Worm (Caenorhabditis elegans) whole organism, L1 larva: ENCODE measurements around the gene pelo-1.

ENCODE experiments used
- C04F5.9 ChIP-seq: sonication (generic microtip); optimal IDR thresholded peaks from 2 replicates; lab custom pipeline; 2016; ENCODE audit warnings: missing genetic modification characterization, missing compliant biosample characterization
- Y116A8C.19 ChIP-seq: sonication (generic microtip); optimal IDR thresholded peaks from 2 replicates; lab custom pipeline; 2016; ENCODE audit warnings: missing compliant biosample characterization, missing genetic modification characterization, borderline replicate concordance
- ama-1 ChIP-seq: fragments of 150-350 bp; optimal IDR thresholded peaks from 2 replicates; lab custom pipeline; 2014
- ceh-8 ChIP-seq: fragments of 200-800 bp; sonication (Bioruptor generic); optimal IDR thresholded peaks from 2 replicates; lab custom pipeline; 2018; ENCODE audit warnings: mild to moderate bottlenecking, missing genetic modification characterization, moderate library complexity, missing compliant biosample characterization
- ces-1 ChIP-seq: fragments of 150-350 bp; optimal IDR thresholded peaks from 2 replicates; lab custom pipeline; 2014; ENCODE audit warnings: missing biosample characterization, missing genetic modification reagents, missing genetic modification characterization
- efl-1 ChIP-seq, 4 experiments: fragments of 150-350 bp; optimal IDR thresholded peaks in 3 of 4; peaks in 1 of 4; 1 replicate in 1 of 4; 2 replicates in 3 of 4; lab custom pipeline; 2014; ENCODE audit warnings: missing biosample characterization in 2 of 4, missing genetic modification characterization in 2 of 4, missing genetic modification reagents in 2 of 4
- egl-13 ChIP-seq: sonication (generic microtip); optimal IDR thresholded peaks from 2 replicates; lab custom pipeline; 2016; ENCODE audit warnings: missing genotype, missing genetic modification reagents, missing genetic modification characterization, missing compliant biosample characterization
- egl-27 ChIP-seq, 2 experiments: fragments of 150-350 bp in 1 of 2; sonication (generic microtip); optimal IDR thresholded peaks; 3 replicates each; lab custom pipeline; 2017 to 2018; ENCODE audit warnings: missing biosample characterization in 2 of 2, missing genetic modification characterization in 2 of 2, missing genetic modification reagents in 2 of 2
- elt-2 ChIP-seq: sonication (generic microtip); optimal IDR thresholded peaks from 2 replicates; lab custom pipeline; 2016; ENCODE audit warnings: missing genetic modification characterization, mild to moderate bottlenecking, inconsistent platforms, missing compliant biosample characterization, missing genetic modification reagents
- fkh-10 ChIP-seq: sonication (generic microtip); optimal IDR thresholded peaks from 2 replicates; lab custom pipeline; 2017; ENCODE audit warnings: missing biosample characterization, missing genetic modification reagents, missing genetic modification characterization
- fos-1 ChIP-seq: fragments of 150-350 bp; optimal IDR thresholded peaks from 2 replicates; lab custom pipeline; 2014; ENCODE audit warnings: missing biosample characterization, missing genetic modification characterization
- grh-1 ChIP-seq: fragments of 200-800 bp; sonication (Bioruptor generic); IDR thresholded peaks from 2 replicates; pipeline ENCODE4 v1.3.6; 2022; ENCODE audit warnings: missing genetic modification reagents, missing genetic modification characterization, missing compliant biosample characterization
- hlh-17 ChIP-seq: fragments of 200-800 bp; sonication (Bioruptor generic); optimal IDR thresholded peaks from 2 replicates; lab custom pipeline; 2018; ENCODE audit warnings: missing genetic modification characterization, mild to moderate bottlenecking, missing compliant biosample characterization, moderate library complexity, borderline replicate concordance
- hlh-4 ChIP-seq: sonication (generic microtip); optimal IDR thresholded peaks from 2 replicates; lab custom pipeline; 2016; ENCODE audit warnings: mild to moderate bottlenecking, missing genetic modification characterization, missing compliant biosample characterization
- hpl-2 ChIP-seq: fragments of 150-350 bp; optimal IDR thresholded peaks from 2 replicates; lab custom pipeline; 2014; ENCODE audit warnings: missing biosample characterization, missing genetic modification reagents, missing genetic modification characterization
- jun-1 ChIP-seq: fragments of 150-350 bp; optimal IDR thresholded peaks from 2 replicates; lab custom pipeline; 2014; ENCODE audit warnings: missing biosample characterization, missing genetic modification reagents, missing genetic modification characterization
- lsy-2 ChIP-seq, 2 experiments: fragments of 150-350 bp; optimal IDR thresholded peaks; 2 replicates each; lab custom pipeline; 2014; ENCODE audit warnings: missing biosample characterization in 2 of 2, missing genetic modification characterization in 2 of 2
- mef-2 ChIP-seq: fragments of 150-350 bp; optimal IDR thresholded peaks from 2 replicates; lab custom pipeline; 2014; ENCODE audit warnings: missing biosample characterization, missing genetic modification characterization
- mep-1 ChIP-seq: fragments of 150-350 bp; optimal IDR thresholded peaks from 2 replicates; lab custom pipeline; 2014; ENCODE audit warnings: missing biosample characterization, missing genetic modification characterization
- nhr-12 ChIP-seq: sonication (generic microtip); optimal IDR thresholded peaks from 2 replicates; lab custom pipeline; 2017; ENCODE audit warnings: missing biosample characterization, missing genetic modification characterization
- nhr-237 ChIP-seq: fragments of 150-350 bp; optimal IDR thresholded peaks from 2 replicates; lab custom pipeline; 2014; ENCODE audit warnings: missing biosample characterization, missing genetic modification characterization
- nhr-76 ChIP-seq: sonication (generic microtip); optimal IDR thresholded peaks from 2 replicates; lab custom pipeline; 2017; ENCODE audit warnings: missing biosample characterization, missing genetic modification characterization
- nhr-84 ChIP-seq: sonication (generic microtip); optimal IDR thresholded peaks from 2 replicates; lab custom pipeline; 2017; ENCODE audit warnings: missing biosample characterization, missing genetic modification characterization
- nhr-85 ChIP-seq: sonication (generic microtip); peaks from one replicate; lab custom pipeline; 2016; ENCODE audit warnings: missing genetic modification characterization, inconsistent platforms, missing compliant biosample characterization
- pag-3 ChIP-seq: sonication (generic microtip); optimal IDR thresholded peaks from 2 replicates; lab custom pipeline; 2017; ENCODE audit warnings: missing genetic modification characterization, mild to moderate bottlenecking, missing compliant biosample characterization, antibody characterized with exemption, borderline replicate concordance; ENCODE audit not compliant: insufficient read depth
- rnt-1 ChIP-seq: sonication (generic microtip); optimal IDR thresholded peaks from 2 replicates; lab custom pipeline; 2016; ENCODE audit warnings: mild to moderate bottlenecking, missing genetic modification characterization, moderate library complexity, missing compliant biosample characterization
- skn-1 ChIP-seq: fragments of 150-350 bp; optimal IDR thresholded peaks from 2 replicates; lab custom pipeline; 2014; ENCODE audit warnings: missing biosample characterization, missing genetic modification characterization
- snpc-4 ChIP-seq: fragments of 150-350 bp; optimal IDR thresholded peaks from 2 replicates; lab custom pipeline; 2014; ENCODE audit warnings: missing biosample characterization, missing genetic modification characterization
- sox-4 ChIP-seq: sonication (generic microtip); optimal IDR thresholded peaks from 2 replicates; lab custom pipeline; 2016; ENCODE audit warnings: missing genetic modification characterization, missing compliant biosample characterization
- sup-37 ChIP-seq: fragments of 200-800 bp; sonication (Bioruptor generic); optimal IDR thresholded peaks from 2 replicates; lab custom pipeline; 2018; ENCODE audit warnings: mild to moderate bottlenecking, missing genetic modification characterization, missing compliant biosample characterization
- swsn-7 ChIP-seq: sonication (generic microtip); optimal IDR thresholded peaks from 2 replicates; lab custom pipeline; 2016; ENCODE audit warnings: missing genetic modification characterization, missing compliant biosample characterization
- tbx-2 ChIP-seq: sonication (generic microtip); optimal IDR thresholded peaks from 2 replicates; lab custom pipeline; 2016; ENCODE audit warnings: missing genetic modification characterization, missing compliant biosample characterization
- unc-62 ChIP-seq: fragments of 150-350 bp; optimal IDR thresholded peaks from 2 replicates; lab custom pipeline; 2014; ENCODE audit warnings: missing biosample characterization, missing genetic modification reagents, missing genetic modification characterization
- unc-86 ChIP-seq: sonication (generic microtip); optimal IDR thresholded peaks from 2 replicates; lab custom pipeline; 2016; ENCODE audit warnings: missing genetic modification characterization, missing compliant biosample characterization
- xbp-1 ChIP-seq: sonication (generic microtip); optimal IDR thresholded peaks from 2 replicates; lab custom pipeline; 2016; ENCODE audit warnings: missing genetic modification characterization, missing compliant biosample characterization
- zag-1 ChIP-seq: fragments of 150-350 bp; optimal IDR thresholded peaks from 2 replicates; lab custom pipeline; 2014; ENCODE audit warnings: missing biosample characterization, missing genetic modification characterization
- zip-4 ChIP-seq: fragments of 200-800 bp; sonication (Bioruptor generic); optimal IDR thresholded peaks from 2 replicates; lab custom pipeline; 2018; ENCODE audit warnings: mild to moderate bottlenecking, missing genetic modification characterization, moderate library complexity, missing compliant biosample characterization
- ztf-11 ChIP-seq, 2 experiments: sonication (generic microtip); optimal IDR thresholded peaks; 2 replicates each; lab custom pipeline; 2016 to 2017; ENCODE audit warnings: missing genetic modification characterization in 2 of 2, missing biosample characterization in 1 of 2, missing compliant biosample characterization in 1 of 2
- ztf-4 ChIP-seq: fragments of 150-350 bp; optimal IDR thresholded peaks from 2 replicates; lab custom pipeline; 2014; ENCODE audit warnings: missing biosample characterization, missing genetic modification characterization

pelo-1 gene

DNA sequence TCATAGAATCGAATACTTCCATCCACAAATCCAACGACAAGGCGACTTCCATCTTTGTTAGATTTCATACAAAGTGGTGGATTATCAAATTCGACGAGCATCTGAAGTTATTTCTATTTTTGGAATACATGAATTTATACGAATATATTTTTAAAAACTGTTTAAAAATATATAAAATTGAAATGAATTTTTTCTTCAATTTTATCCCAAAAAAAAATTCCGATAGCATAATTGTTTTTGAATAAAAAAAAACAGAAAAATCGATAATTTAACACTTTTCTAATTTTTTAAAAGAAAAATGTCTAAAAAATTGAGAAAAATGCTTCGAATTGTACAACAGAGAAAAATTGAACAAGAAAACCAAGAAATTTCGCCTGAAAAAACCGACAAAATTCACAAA is 43.5 kb upstream of the pelo-1 start, which contains the start of gene Y44F5A.1:
Gene Y44F5A.1 (minus strand): TSS at position 101 of the 400 bp plus-strand sequence.
- TF ChIP-seq elt-2 (tag; lab: Kevin White, UChicago): no peak
- TF ChIP-seq rnt-1 (tag; lab: Kevin White, UChicago): no peak
- no peak for TF ChIP-seq sox-4
- no peak for TF ChIP-seq sup-37
- no peak for TF ChIP-seq jun-1 (tag; lab: Kevin White, UChicago)
- TF ChIP-seq zag-1 (tag; lab: Kevin White, UChicago): no peak
- no peak for TF ChIP-seq Y116A8C.19
- TF ChIP-seq grh-1 (GFP tag; lab: Robert Waterston, UW): no peak
- no peak for TF ChIP-seq egl-27 (tag; optimal IDR thresholded peaks at IDR 0.05; lab: Kevin White, UChicago)
- no peak for TF ChIP-seq ztf-11 (tag; optimal IDR thresholded peaks at IDR 0.05; lab: Kevin White, UChicago)
- TF ChIP-seq nhr-12 (tag; lab: Kevin White, UChicago): no peak
- no peak for TF ChIP-seq nhr-76 (tag; lab: Kevin White, UChicago)
- TF ChIP-seq lsy-2 (tag; optimal IDR thresholded peaks at IDR 0.05; lab: Kevin White, UChicago): no peak
- no peak for TF ChIP-seq nhr-84

DNA sequence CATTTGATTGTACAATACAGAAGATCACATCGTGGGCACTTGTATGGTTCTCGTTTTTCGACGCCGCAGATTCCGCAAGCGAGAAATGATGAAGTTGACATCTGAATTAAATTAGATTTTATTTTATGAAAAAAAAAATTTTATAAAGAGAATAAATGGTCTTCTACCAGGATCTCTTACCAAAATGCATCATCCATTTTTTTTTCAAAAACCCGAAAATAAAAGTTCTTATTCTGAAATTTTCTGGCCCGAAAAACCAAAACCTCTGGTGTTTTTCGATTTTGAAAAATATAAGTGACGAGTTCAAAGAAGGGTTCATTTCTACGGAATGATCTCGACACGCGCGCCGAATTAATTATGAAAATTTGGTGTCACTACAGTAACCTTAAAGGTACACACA is 40.3 kb upstream of the pelo-1 start, which contains the start of gene zhit-2:
Gene zhit-2 (minus strand): TSS at position 101 of the 400 bp plus-strand sequence.
- no peak for TF ChIP-seq ztf-11 (tag; optimal IDR thresholded peaks at IDR 0.05; lab: Kevin White, UChicago)
- no peak for TF ChIP-seq fkh-10 (GFP tag; lab: Kevin White, UChicago)
- no peak for TF ChIP-seq ces-1
- no peak for TF ChIP-seq fos-1 (tag; lab: Kevin White, UChicago)
- no peak for TF ChIP-seq efl-1 (optimal IDR thresholded peaks at IDR 0.05; lab: Kevin White, UChicago)
- no peak for TF ChIP-seq efl-1 (GFP tag; optimal IDR thresholded peaks at IDR 0.05 in 1 of 2; lab: Kevin White, UChicago)

- TF ChIP-seq xbp-1 (tag; lab: Kevin White, UChicago): no peak
- TF ChIP-seq C04F5.9 (tag; lab: Kevin White, UChicago): no peak
- TF ChIP-seq ztf-4 (tag; lab: Kevin White, UChicago): no peak
- TF ChIP-seq egl-13 (tag; lab: Kevin White, UChicago): no peak
- TF ChIP-seq nhr-85: peak; percentile 2
- no peak for TF ChIP-seq mef-2 (tag; lab: Kevin White, UChicago)
- TF ChIP-seq fkh-10 (GFP tag; lab: Kevin White, UChicago): no peak
- TF ChIP-seq pag-3 (tag; lab: Kevin White, UChicago): no peak
- no peak for TF ChIP-seq efl-1 (optimal IDR thresholded peaks at IDR 0.05; lab: Kevin White, UChicago)
- peak in 1 of 2 experiments; percentile 31 for TF ChIP-seq efl-1 (GFP tag; optimal IDR thresholded peaks at IDR 0.05 in 1 of 2; lab: Kevin White, UChicago)
- no peak for TF ChIP-seq nhr-237
Observed at ce11 chrIII:4243461-4243860, 39.4 kb upstream of the pelo-1 start, which contains the start of gene mrpl-21. Gene mrpl-21 (minus strand): TSS chrIII:4243561.

DNA sequence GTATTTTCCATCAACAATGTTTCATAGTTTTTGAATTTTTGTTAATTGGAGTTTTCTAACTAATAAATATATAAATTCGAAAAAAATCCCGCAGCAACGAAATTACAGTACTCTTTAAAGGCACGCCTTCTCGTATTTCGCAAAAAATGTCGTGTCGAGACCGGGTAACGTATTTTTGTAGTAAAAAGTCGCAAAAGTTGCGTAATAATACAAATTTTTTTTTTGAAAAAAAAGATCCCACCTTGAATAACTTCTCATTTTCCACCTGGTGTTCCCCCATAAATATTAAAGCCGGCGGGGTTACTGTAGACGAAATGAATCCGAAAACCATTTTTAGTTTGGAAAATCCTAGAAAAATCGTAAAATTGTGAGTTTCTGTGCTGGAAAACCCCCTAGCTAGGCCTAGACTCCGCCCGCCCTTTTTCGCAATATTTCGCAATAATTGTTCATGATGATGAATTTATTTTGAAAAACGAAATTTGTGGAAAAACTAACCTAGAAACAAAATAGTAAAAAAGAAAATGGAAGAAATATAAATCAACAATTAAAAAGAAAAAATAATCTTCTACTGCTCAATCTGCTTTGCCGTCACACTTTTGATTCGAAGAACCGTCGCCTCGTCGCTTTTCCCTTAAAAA is 38.3 kb upstream of the pelo-1 start, which contains the start of gene F43C1.7:
Gene F43C1.7 (minus strand): TSS at position 351 of the 638 bp plus-strand sequence.
- TF ChIP-seq swsn-7 (tag; lab: Kevin White, UChicago): no peak
- TF ChIP-seq unc-62 (GFP tag; lab: Kevin White, UChicago): no peak
- TF ChIP-seq tbx-2 (tag; lab: Kevin White, UChicago): no peak
- TF ChIP-seq ama-1: no peak
- no peak for TF ChIP-seq unc-86 (tag; lab: Kevin White, UChicago)
- TF ChIP-seq ceh-8 (GFP tag; lab: Kevin White, UChicago): no peak
- no peak for TF ChIP-seq mep-1 (tag; lab: Kevin White, UChicago)
- TF ChIP-seq skn-1 (tag; lab: Kevin White, UChicago): peak; percentile 66
- TF ChIP-seq hpl-2 (GFP tag; lab: Kevin White, UChicago): no peak
- peak; percentile 30 for TF ChIP-seq zip-4
- TF ChIP-seq hlh-17 (GFP tag; lab: Kevin White, UChicago): no peak
- no peak for TF ChIP-seq hlh-4 (tag; lab: Kevin White, UChicago)
- TF ChIP-seq snpc-4 (tag; lab: Kevin White, UChicago): no peak
